Fruit fly (Drosophila melanogaster): ENCODE measurements around the gene CG3556.
A peak's percentile ranks its signal among the peaks of the same experiment; 100 is the strongest.

Gene CG3556

dm6 chrX:4508072-4508644, 21.9 kb upstream of the CG3556 start:
- TF ChIP-seq Hr78 (GFP tag; optimal IDR thresholded peaks at IDR 0.05) (no peak), Dif (GFP tag; optimal IDR thresholded peaks at IDR 0.05; ENCODE audit: partially characterized antibody) (peak; percentile 21), dl (GFP tag; optimal IDR thresholded peaks at IDR 0.05; ENCODE audit: insufficient read depth in 1 of 2, partially characterized antibody in 2 of 2) (peak; percentile 6 to 41)

- TF ChIP-seq dmrt93B (GFP tag; optimal IDR thresholded peaks at IDR 0.05) (no peak), br (GFP tag; optimal IDR thresholded peaks at IDR 0.05) (no peak), Myc (optimal IDR thresholded peaks at IDR 0.05) (no peak), Hr83 (GFP tag; optimal IDR thresholded peaks at IDR 0.05; ENCODE audit: poor library complexity, severe bottlenecking) (no peak), lola (GFP tag; optimal IDR thresholded peaks at IDR 0.05) (no peak), GATAd (GFP tag; optimal IDR thresholded peaks at IDR 0.05) (no peak), rgr (GFP tag; optimal IDR thresholded peaks at IDR 0.05) (no peak), Rel (GFP tag; optimal IDR thresholded peaks at IDR 0.05) (no peak), Rel (tag; optimal IDR thresholded peaks at IDR 0.05) (no peak), psq (GFP tag; optimal IDR thresholded peaks at IDR 0.05) (no peak)
Observed at dm6 chrX:4511575-4511974, 18.5 kb upstream of the CG3556 start.

dm6 chrX:4520879-4521278, 9.2 kb upstream of the CG3556 start:
- TF ChIP-seq pan (optimal IDR thresholded peaks at IDR 0.05) (no peak), GATAd (GFP tag; optimal IDR thresholded peaks at IDR 0.05) (no peak), HLH106 (tag; optimal IDR thresholded peaks at IDR 0.05) (no peak), Jra (GFP tag; optimal IDR thresholded peaks at IDR 0.05) (no peak), dl (GFP tag; optimal IDR thresholded peaks at IDR 0.05; ENCODE audit: insufficient read depth in 1 of 2, partially characterized antibody in 2 of 2) (no peak), ey (GFP tag; optimal IDR thresholded peaks at IDR 0.05) (no peak), br (GFP tag; optimal IDR thresholded peaks at IDR 0.05) (no peak), sage (GFP tag; optimal IDR thresholded peaks at IDR 0.05) (no peak), tai (GFP tag; optimal IDR thresholded peaks at IDR 0.05) (no peak), Rel (GFP tag; optimal IDR thresholded peaks at IDR 0.05) (no peak), Rel (tag; optimal IDR thresholded peaks at IDR 0.05) (no peak), Myc (optimal IDR thresholded peaks at IDR 0.05) (no peak), woc (GFP tag; optimal IDR thresholded peaks at IDR 0.05) (no peak), Dif (GFP tag; optimal IDR thresholded peaks at IDR 0.05; ENCODE audit: partially characterized antibody) (no peak)

dm6 chrX:4526754-4527153, 3.3 kb upstream of the CG3556 start:
- TF ChIP-seq CG32264 (GFP tag; optimal IDR thresholded peaks at IDR 0.05), result no peak
- TF ChIP-seq Hnf4 (GFP tag; optimal IDR thresholded peaks at IDR 0.05), result no peak
- TF ChIP-seq Dif (GFP tag; optimal IDR thresholded peaks at IDR 0.05; ENCODE audit: partially characterized antibody), result no peak
- TF ChIP-seq brk (GFP tag; optimal IDR thresholded peaks at IDR 0.05), result no peak
- no peak for TF ChIP-seq fru (GFP tag; optimal IDR thresholded peaks at IDR 0.05)
- TF ChIP-seq br (GFP tag; optimal IDR thresholded peaks at IDR 0.05), result no peak
- no peak for TF ChIP-seq sv (GFP tag; optimal IDR thresholded peaks at IDR 0.05)
- no peak for TF ChIP-seq psq (GFP tag; optimal IDR thresholded peaks at IDR 0.05)
- no peak for TF ChIP-seq Hr83 (GFP tag; optimal IDR thresholded peaks at IDR 0.05; ENCODE audit: poor library complexity, severe bottlenecking)
- TF ChIP-seq dl (GFP tag; optimal IDR thresholded peaks at IDR 0.05; ENCODE audit: insufficient read depth in 1 of 2, partially characterized antibody in 2 of 2), result no peak
- TF ChIP-seq Myc (optimal IDR thresholded peaks at IDR 0.05), result no peak
- no peak for TF ChIP-seq sage (GFP tag; optimal IDR thresholded peaks at IDR 0.05)
- TF ChIP-seq usp (GFP tag; optimal IDR thresholded peaks at IDR 0.05), result no peak
- no peak for TF ChIP-seq N (GFP tag; optimal IDR thresholded peaks at IDR 0.05)
- TF ChIP-seq Rel (GFP tag; optimal IDR thresholded peaks at IDR 0.05), result no peak
- no peak for TF ChIP-seq Rel (tag; optimal IDR thresholded peaks at IDR 0.05)
- no peak for TF ChIP-seq Sp1 (GFP tag; optimal IDR thresholded peaks at IDR 0.05)
- no peak for TF ChIP-seq ey (GFP tag; optimal IDR thresholded peaks at IDR 0.05)
- TF ChIP-seq dmrt93B (GFP tag; optimal IDR thresholded peaks at IDR 0.05), result no peak
- TF ChIP-seq OdsH (GFP tag; optimal IDR thresholded peaks at IDR 0.05), result no peak
- no peak for TF ChIP-seq tai (GFP tag; optimal IDR thresholded peaks at IDR 0.05)

- TF ChIP-seq foxo (GFP tag; optimal IDR thresholded peaks at IDR 0.05) (no peak), usp (GFP tag; optimal IDR thresholded peaks at IDR 0.05) (no peak), ey (GFP tag; optimal IDR thresholded peaks at IDR 0.05) (no peak), Rel (GFP tag; optimal IDR thresholded peaks at IDR 0.05) (no peak), Rel (tag; optimal IDR thresholded peaks at IDR 0.05) (no peak), sage (GFP tag; optimal IDR thresholded peaks at IDR 0.05) (no peak), Hr78 (GFP tag; optimal IDR thresholded peaks at IDR 0.05) (no peak), pan (optimal IDR thresholded peaks at IDR 0.05) (no peak), jim (GFP tag; optimal IDR thresholded peaks at IDR 0.05) (no peak), lola (GFP tag; optimal IDR thresholded peaks at IDR 0.05) (no peak), brk (GFP tag; optimal IDR thresholded peaks at IDR 0.05) (no peak), dsf (GFP tag; optimal IDR thresholded peaks at IDR 0.05; ENCODE audit: borderline replicate concordance) (no peak), Vsx2 (GFP tag; optimal IDR thresholded peaks at IDR 0.05; ENCODE audit: partially characterized antibody) (no peak), N (GFP tag; optimal IDR thresholded peaks at IDR 0.05) (no peak), h (GFP tag; optimal IDR thresholded peaks at IDR 0.05) (no peak), Sp1 (GFP tag; optimal IDR thresholded peaks at IDR 0.05) (no peak)
Observed at dm6 chrX:4534002-4534401, 4.0 kb downstream of the CG3556 start.

All from whole organism, wandering third instar larva.